Fruit fly (Drosophila melanogaster): ENCODE measurements around the gene CG15432.

Gene CG15432

DNA sequence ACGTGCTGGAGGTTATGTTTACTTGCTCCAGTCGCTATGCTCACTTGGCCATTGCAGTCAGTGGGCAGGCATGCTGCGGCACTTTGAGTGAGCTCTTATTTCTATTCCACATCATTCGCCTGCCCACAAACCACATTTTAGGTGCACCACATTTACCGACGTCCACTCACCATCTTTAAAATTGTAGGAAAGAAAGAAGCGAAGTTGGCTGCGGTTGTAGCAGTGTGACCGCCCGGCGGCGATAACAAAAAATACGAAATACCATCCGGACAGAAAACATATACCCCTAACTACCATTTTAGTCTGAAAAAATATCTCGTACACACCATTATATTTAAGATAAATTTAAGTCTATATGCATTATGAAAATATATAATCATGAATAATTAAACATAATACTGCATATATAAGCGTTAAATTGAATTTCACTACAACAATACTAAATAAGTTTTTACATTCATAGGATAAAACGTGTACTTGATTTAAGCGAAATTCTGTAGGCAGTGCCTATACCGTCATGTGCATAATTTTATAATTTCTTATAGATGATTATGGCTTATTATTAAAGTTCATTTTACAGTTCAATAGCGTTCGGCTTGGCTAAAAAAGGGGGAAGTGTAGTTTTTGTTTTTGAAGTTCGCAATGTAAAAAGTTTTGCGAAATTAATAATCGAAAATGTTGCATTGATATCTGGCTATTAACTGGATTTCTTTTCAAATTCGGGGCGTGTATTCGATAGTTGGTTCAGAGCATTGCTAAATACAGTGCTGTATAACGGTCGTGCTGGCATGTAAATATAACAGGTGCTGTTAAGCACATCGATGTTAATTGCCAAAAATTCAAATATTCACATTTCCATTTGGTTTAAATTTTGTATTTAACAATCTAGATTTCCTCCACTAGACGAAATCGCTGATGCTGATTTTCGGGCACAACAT, 16.3 kb downstream of the CG15432 start, which contains the start of gene RpL27A (continued):
- TF ChIP-seq CoRest (tag; optimal IDR thresholded peaks at IDR 0.05) (peak; percentile 81), croc (GFP tag; conservative IDR thresholded peaks at IDR 0.05) (peak; percentile 24; the same call in 1 of the 3 replicates), bbx (GFP tag; IDR thresholded peaks at IDR 0.05; ENCODE audit: partially characterized antibody) (peak; percentile 73), sisA (GFP tag; IDR thresholded peaks at IDR 0.05) (peak; percentile 54; the same call in 1 of the 2 replicates), bab2 (GFP tag; optimal IDR thresholded peaks at IDR 0.05) (peak; percentile 36), Doc3 (GFP tag; IDR thresholded peaks at IDR 0.05; ENCODE audit: partially characterized antibody) (no peak), ara (GFP tag; IDR thresholded peaks at IDR 0.05) (peak; percentile 73), CG30020 (tag; optimal IDR thresholded peaks at IDR 0.05) (peak; percentile 94), cg (GFP tag; optimal IDR thresholded peaks at IDR 0.05) (no peak), Lpt (GFP tag; optimal IDR thresholded peaks at IDR 0.05) (no peak), Eip74EF (GFP tag; optimal IDR thresholded peaks at IDR 0.05) (peak in 1 of 2 experiments; percentile 62), CG7987 (GFP tag; optimal IDR thresholded peaks at IDR 0.05) (peak; percentile 96), CG5180 (GFP tag; optimal IDR thresholded peaks at IDR 0.05) (peak; percentile 55), CG9215 (GFP tag; IDR thresholded peaks at IDR 0.05) (peak; percentile 53), CTCF (GFP tag; optimal IDR thresholded peaks at IDR 0.05) (peak; percentile 32), peb (GFP tag; IDR thresholded peaks at IDR 0.05) (peak; percentile 59), CG15514 (GFP tag; optimal IDR thresholded peaks at IDR 0.05) (peak; percentile 85), fd96Cb (tag; optimal IDR thresholded peaks at IDR 0.05) (peak; percentile 38), Fer2 (tag; optimal IDR thresholded peaks at IDR 0.05) (peak; percentile 30), CG7556 (GFP tag; optimal IDR thresholded peaks at IDR 0.05) (peak; percentile 69), HmgD (GFP tag; optimal IDR thresholded peaks at IDR 0.05) (peak; percentile 39), zf30C (GFP tag; optimal IDR thresholded peaks at IDR 0.05) (peak; percentile 53), CG13775 (GFP tag; optimal IDR thresholded peaks at IDR 0.05) (peak; percentile 82), CG13123 (GFP tag; optimal IDR thresholded peaks at IDR 0.05) (peak; percentile 99), tap (tag; optimal IDR thresholded peaks at IDR 0.05) (peak; percentile 32), sc (optimal IDR thresholded peaks at IDR 0.05) (no peak), sc (GFP tag; optimal IDR thresholded peaks at IDR 0.05) (peak; percentile 63), CG11247 (GFP tag; IDR thresholded peaks at IDR 0.05) (peak; percentile 81), Neu2 (GFP tag; optimal IDR thresholded peaks at IDR 0.05; ENCODE audit: borderline replicate concordance) (no peak), CG12219 (GFP tag; optimal IDR thresholded peaks at IDR 0.05) (peak; percentile 79), hb (GFP tag; IDR thresholded peaks at IDR 0.05; ENCODE audit: partially characterized antibody) (no peak), CG18476 (GFP tag; optimal IDR thresholded peaks at IDR 0.05) (peak; percentile 17), gt (GFP tag; IDR thresholded peaks at IDR 0.05) (peak; percentile 34; the same call in 1 of the 2 replicates), CG13624 (GFP tag; optimal IDR thresholded peaks at IDR 0.05) (peak; percentile 48), Meics (GFP tag; optimal IDR thresholded peaks at IDR 0.05) (peak; percentile 87), CG14860 (GFP tag; IDR thresholded peaks at IDR 0.05; ENCODE audit: partially characterized antibody) (no peak), exex (tag; optimal IDR thresholded peaks at IDR 0.05) (peak; percentile 40), danr (GFP tag; IDR thresholded peaks at IDR 0.05) (no peak), H15 (GFP tag; IDR thresholded peaks at IDR 0.05) (peak; percentile 81), cwo (GFP tag; optimal IDR thresholded peaks at IDR 0.05) (peak; percentile 51), Hr51 (GFP tag; optimal IDR thresholded peaks at IDR 0.05) (peak; percentile 58 to 72), ro (GFP tag; IDR thresholded peaks at IDR 0.05) (peak; percentile 65), CG14667 (GFP tag; IDR thresholded peaks at IDR 0.05) (peak; percentile 57; the same call in 1 of the 2 replicates), klu (GFP tag; IDR thresholded peaks at IDR 0.05) (peak; percentile 35; the same call in 1 of the 2 replicates), maf-S (GFP tag; optimal IDR thresholded peaks at IDR 0.05) (peak; percentile 53), tx (GFP tag; optimal IDR thresholded peaks at IDR 0.05) (no peak), CG4424 (GFP tag; optimal IDR thresholded peaks at IDR 0.05) (peak; percentile 69), Sox100B (GFP tag; optimal IDR thresholded peaks at IDR 0.05) (peak; percentile 68)
